Worm (Caenorhabditis elegans) whole organism, midembryonic: ENCODE measurements around the gene nft-1.

ENCODE experiments used
- T22C8.4 ChIP-seq: fragments of 200-800 bp; sonication (Bioruptor generic); IDR thresholded peaks from 2 replicates; pipeline ENCODE4 v1.3.6; 2022; ENCODE audit warnings: missing genetic modification characterization, missing compliant biosample characterization
- cog-1 ChIP-seq: sonication (generic microtip); optimal IDR thresholded peaks from 2 replicates; lab custom pipeline; 2016; ENCODE audit warnings: missing genetic modification characterization, missing compliant biosample characterization
- flt-1 ChIP-seq: fragments of 200-800 bp; sonication (Bioruptor generic); IDR thresholded peaks from 2 replicates; pipeline ENCODE4 v1.3.6; 2022; ENCODE audit warnings: missing genetic modification characterization, missing compliant biosample characterization
- klf-2 ChIP-seq: fragments of 200-800 bp; sonication (Bioruptor generic); conservative IDR thresholded peaks from 2 replicates; pipeline ENCODE4 v1.3.6; 2022; ENCODE audit warnings: missing genetic modification reagents, missing genetic modification characterization, missing compliant biosample characterization
- med-1 ChIP-seq: sonication (generic microtip); optimal IDR thresholded peaks from 2 replicates; lab custom pipeline; 2017; ENCODE audit warnings: missing genetic modification characterization, mild to moderate bottlenecking, missing compliant biosample characterization, antibody characterized with exemption, missing genetic modification reagents; ENCODE audit not compliant: insufficient read depth
- ref-1 ChIP-seq: fragments of 200-800 bp; sonication (Bioruptor generic); conservative IDR thresholded peaks from 2 replicates; pipeline ENCODE4 v1.3.6; 2022; ENCODE audit warnings: missing genetic modification reagents, missing genetic modification characterization, missing compliant biosample characterization
- tab-1 ChIP-seq: fragments of 200-800 bp; sonication (Bioruptor generic); IDR thresholded peaks from 2 replicates; pipeline ENCODE4 v1.3.6; 2022; ENCODE audit warnings: missing genetic modification characterization, missing compliant biosample characterization
- ztf-23 ChIP-seq: fragments of 200-800 bp; sonication (Bioruptor generic); IDR thresholded peaks from 2 replicates; pipeline ENCODE4 v1.3.6; 2022; ENCODE audit warnings: missing genetic modification reagents, missing genetic modification characterization, missing compliant biosample characterization
- ztf-29 ChIP-seq: fragments of 200-800 bp; sonication (Bioruptor generic); IDR thresholded peaks from 2 replicates; pipeline ENCODE4 v1.3.6; 2022; ENCODE audit warnings: missing genetic modification reagents, missing genetic modification characterization, missing compliant biosample characterization

Gene nft-1

DNA sequence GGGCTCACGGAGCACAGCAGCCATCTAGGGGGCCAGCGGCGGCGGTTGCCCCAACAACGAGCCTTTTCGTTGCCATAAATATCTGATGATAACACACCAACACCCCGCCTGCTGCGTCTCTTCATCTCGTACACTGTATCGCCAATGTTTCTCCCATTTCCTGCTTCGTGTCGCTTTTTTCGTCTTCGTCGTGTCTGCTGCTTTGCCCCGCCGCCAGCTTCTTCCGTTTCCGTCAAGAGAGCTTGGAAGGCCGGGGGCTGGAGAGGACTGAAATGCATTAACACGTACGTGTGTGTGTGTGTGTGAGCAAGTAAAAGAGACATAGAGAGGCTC, 12.2 kb downstream of the nft-1 start:
- no peak for TF ChIP-seq med-1 (GFP tag; lab: Kevin White, UChicago)
- no peak for TF ChIP-seq cog-1 (tag; lab: Kevin White, UChicago)
- TF ChIP-seq flt-1 (GFP tag; lab: Robert Waterston, UW): peak; percentile 51; the same call in 1 of the 2 replicates
- TF ChIP-seq tab-1 (GFP tag; lab: Robert Waterston, UW): no peak

DNA sequence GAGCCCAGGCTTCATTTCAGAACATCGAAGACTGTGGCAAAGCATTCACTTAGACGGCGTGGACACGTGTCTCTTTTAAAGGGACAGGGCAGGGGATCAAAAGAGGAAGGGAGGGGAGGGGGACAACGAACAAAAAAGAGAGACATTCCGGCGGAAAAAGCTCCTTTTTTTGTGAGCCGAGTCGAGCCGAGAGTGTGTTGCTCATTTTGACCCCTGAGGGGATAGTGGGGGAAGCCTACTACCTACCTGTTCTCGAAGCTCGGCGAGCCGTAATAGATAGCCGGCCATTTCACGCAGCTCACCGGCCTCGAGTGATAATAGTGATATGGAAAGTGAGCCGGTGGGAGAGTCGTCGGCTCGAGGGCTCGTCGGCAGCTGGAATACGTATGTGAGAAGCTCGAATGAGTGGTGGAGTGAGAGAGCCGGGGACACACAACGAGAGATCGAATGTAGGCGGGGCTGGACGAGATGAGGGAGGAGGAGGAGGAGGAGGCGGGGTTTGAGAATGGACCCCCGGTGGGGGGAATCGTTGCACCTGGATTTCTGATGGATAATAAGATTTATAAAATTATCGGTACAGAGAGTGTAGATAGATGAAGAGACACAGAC, 13.1 kb downstream of the nft-1 start:
- TF ChIP-seq klf-2 (GFP tag; lab: Robert Waterston, UW): peak; percentile 15; the same call in 1 of the 2 replicates
- no peak for TF ChIP-seq cog-1 (tag; lab: Kevin White, UChicago)

DNA sequence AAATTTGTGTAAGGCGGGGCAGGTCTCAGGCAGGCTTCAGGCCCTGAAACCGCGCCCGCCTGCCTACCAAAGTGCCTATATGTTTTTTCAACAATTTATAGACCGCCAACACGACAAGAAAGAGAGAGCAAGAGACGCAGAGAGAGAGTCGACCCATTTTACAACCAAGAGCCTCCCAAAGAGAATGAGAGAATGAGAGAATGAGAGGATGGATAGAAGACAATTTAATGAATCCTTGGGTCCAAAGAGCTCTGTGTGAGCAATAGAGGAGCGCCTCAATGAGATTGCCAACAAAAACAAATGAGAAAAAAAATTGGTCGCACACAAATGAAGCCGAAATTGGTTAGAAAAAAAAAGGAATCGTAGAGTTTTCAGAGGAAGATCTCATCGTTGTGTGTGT, 14.2 kb downstream of the nft-1 start:
- no peak for TF ChIP-seq flt-1 (GFP tag; lab: Robert Waterston, UW)

DNA sequence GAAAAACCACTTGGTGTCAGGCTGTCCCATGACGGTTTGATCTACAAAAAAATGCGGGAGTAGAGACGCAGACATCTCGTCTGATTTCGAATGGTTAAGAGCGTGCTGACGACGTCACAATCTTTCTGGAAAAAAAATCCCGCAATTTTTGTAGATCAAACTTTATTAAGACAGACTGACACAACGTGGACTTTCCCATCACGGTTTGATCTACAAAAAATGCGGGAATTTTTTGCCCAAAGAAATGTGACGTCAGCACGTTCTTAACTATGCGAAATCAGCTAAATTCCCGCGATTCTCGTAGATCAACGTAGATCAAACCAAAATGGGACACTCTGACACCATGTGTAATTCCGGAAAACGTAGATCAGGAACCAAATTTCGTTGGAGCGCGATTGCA, 14.8 kb downstream of the nft-1 start:
- no peak for TF ChIP-seq klf-2 (GFP tag; lab: Robert Waterston, UW)
- no peak for TF ChIP-seq flt-1 (GFP tag; lab: Robert Waterston, UW)
- no peak for TF ChIP-seq T22C8.4 (GFP tag; lab: Robert Waterston, UW)
- no peak for TF ChIP-seq tab-1 (GFP tag; lab: Robert Waterston, UW)

DNA sequence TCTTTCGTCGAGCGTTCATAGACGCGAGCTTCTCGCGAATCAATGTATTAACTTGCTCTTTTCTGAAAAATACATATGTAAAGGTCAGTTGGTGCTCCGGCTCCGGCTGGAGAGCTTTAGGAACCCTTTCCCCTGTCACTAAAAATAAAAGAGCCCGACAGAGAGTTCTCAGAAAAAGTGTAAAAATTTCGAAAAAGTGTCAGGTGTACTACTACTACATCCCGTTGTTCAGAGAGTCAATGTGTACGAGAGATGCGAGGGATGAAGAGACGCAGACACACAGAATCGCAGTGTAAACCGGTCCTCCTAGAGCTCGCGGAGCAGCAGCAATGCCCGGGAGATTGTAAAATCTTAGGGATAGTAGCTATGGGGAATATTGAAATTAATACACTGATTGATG, 19.0 kb downstream of the nft-1 start:
- TF ChIP-seq flt-1 (GFP tag; lab: Robert Waterston, UW) (no peak), ztf-29 (GFP tag; lab: Robert Waterston, UW) (no peak), cog-1 (tag; lab: Kevin White, UChicago) (peak; percentile 50)

DNA sequence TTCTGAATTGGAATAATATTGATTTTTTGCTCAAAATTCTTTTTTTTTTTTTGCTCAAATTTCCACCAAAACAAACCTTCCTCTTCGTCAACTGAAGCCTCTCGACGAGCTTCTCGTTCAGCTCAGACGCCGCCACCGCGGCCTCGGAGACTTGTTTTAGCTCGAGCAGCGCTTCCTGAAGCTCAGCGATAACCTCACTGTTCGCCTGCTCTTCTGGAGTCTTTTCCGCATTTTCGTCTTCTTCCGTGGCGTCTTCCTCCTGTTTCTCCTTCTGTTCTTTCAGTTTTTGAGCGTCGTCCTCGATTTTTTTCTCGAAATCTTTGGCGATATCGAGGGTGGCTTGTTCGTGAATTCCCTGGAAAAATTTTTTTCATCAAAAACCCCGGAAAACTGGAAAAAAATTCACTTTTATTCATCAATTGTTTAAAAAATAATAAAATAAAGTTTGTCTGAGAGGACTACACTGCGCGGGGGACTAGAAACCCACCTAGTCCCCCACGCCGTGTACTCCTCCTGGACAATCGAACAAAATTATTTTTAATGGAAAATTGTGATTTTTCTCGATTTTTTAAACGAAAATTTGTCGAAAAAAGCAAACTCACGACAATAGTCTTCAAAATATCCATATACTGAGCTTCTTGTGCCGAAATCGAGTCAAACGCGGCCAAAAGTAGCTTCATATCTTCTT, 22.5 kb downstream of the nft-1 start:
- TF ChIP-seq flt-1 (GFP tag; lab: Robert Waterston, UW): peak; percentile 76
- 0 out of 2 replicates have a peak, but pooled peaks have one; percentile 32 for TF ChIP-seq ztf-23 (GFP tag; lab: Robert Waterston, UW)
- no peak for TF ChIP-seq tab-1 (GFP tag; lab: Robert Waterston, UW)
- TF ChIP-seq ref-1 (GFP tag; lab: Robert Waterston, UW): no peak
- TF ChIP-seq klf-2 (GFP tag; lab: Robert Waterston, UW): peak; percentile 54; the same call in 1 of the 2 replicates
- TF ChIP-seq ztf-29 (GFP tag; lab: Robert Waterston, UW): peak; percentile 22; the same call in 1 of the 2 replicates
- peak; percentile 62 for TF ChIP-seq T22C8.4 (GFP tag; lab: Robert Waterston, UW)
- no peak for TF ChIP-seq med-1 (GFP tag; lab: Kevin White, UChicago)
- peak; percentile 10 for TF ChIP-seq cog-1 (tag; lab: Kevin White, UChicago)

DNA sequence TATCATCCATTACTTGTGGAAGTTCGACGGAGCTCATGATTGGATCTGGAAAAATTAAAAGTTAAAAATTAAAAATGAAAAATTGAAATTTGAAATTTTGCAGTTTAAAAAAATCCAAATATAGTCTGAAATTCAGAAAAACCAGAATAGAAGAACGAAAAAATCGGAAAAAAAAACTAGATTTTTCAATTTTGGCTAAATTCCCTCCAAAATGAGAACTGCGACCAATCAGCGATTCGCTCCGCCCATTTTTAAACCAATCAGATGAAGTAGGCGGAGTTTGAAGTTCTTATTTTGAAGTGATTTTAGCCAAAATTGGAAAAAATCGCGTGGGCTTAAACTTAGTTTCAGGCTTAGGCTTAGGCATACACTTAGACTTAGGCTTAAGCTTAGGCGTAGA, 23.3 kb downstream of the nft-1 start, which contains the start of gene Y56A3A.7:
Y56A3A.7 (minus strand) TSS at position 47 of the 400 bp plus-strand sequence.
- TF ChIP-seq cog-1 (tag; lab: Kevin White, UChicago) (no peak), med-1 (GFP tag; lab: Kevin White, UChicago) (no peak), T22C8.4 (GFP tag; lab: Robert Waterston, UW) (no peak), ref-1 (GFP tag; lab: Robert Waterston, UW) (no peak), ztf-29 (GFP tag; lab: Robert Waterston, UW) (no peak), ztf-23 (GFP tag; lab: Robert Waterston, UW) (no peak), tab-1 (GFP tag; lab: Robert Waterston, UW) (no peak), flt-1 (GFP tag; lab: Robert Waterston, UW) (no peak), klf-2 (GFP tag; lab: Robert Waterston, UW) (no peak)

DNA sequence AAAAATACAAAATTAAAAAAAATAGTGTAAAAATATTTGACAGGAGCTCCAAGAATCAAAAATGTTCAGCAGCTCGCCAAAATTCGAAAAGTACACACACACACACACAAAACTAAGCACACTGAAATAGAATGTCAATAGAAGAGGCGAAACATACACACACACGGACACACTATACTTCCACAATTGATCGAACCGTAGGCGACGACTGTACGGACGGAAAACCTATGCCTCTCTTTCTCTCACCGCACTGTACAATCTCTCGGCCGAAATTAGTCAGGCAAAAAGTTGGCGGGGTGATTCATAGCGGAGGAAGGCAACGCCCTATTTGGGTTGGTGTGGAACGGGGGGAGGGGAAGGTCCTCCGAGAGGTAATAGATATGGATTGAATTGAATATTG, 23.8 kb downstream of the nft-1 start:
- TF ChIP-seq cog-1 (tag; lab: Kevin White, UChicago) (no peak), T22C8.4 (GFP tag; lab: Robert Waterston, UW) (no peak), flt-1 (GFP tag; lab: Robert Waterston, UW) (no peak), med-1 (GFP tag; lab: Kevin White, UChicago) (no peak), tab-1 (GFP tag; lab: Robert Waterston, UW) (no peak), ref-1 (GFP tag; lab: Robert Waterston, UW) (no peak), klf-2 (GFP tag; lab: Robert Waterston, UW) (no peak), ztf-29 (GFP tag; lab: Robert Waterston, UW) (no peak), ztf-23 (GFP tag; lab: Robert Waterston, UW) (no peak)

DNA sequence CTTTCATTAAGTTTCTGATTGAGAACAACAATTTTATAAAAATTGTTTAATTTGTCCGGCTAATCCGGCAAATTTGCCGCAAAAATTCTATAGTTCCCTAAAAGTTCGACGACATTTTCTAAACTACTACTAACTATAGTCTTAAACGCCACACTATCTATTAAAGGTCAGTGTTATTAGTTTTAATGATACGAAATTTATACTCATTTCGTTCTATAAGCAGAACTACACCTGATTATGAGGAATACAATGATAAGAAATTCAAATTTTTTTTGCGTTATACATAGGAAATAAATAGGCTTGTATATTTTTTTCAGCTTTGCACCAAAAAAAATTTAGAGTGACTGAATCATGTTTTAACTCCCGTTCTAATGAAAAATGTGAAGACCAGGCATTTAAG, 24.8 kb downstream of the nft-1 start:
- no peak for TF ChIP-seq klf-2 (GFP tag; lab: Robert Waterston, UW)
- TF ChIP-seq ref-1 (GFP tag; lab: Robert Waterston, UW): no peak
- no peak for TF ChIP-seq flt-1 (GFP tag; lab: Robert Waterston, UW)
- no peak for TF ChIP-seq ztf-29 (GFP tag; lab: Robert Waterston, UW)
- TF ChIP-seq cog-1 (tag; lab: Kevin White, UChicago): no peak
- TF ChIP-seq tab-1 (GFP tag; lab: Robert Waterston, UW): no peak
- no peak for TF ChIP-seq med-1 (GFP tag; lab: Kevin White, UChicago)
- TF ChIP-seq T22C8.4 (GFP tag; lab: Robert Waterston, UW): no peak
- TF ChIP-seq ztf-23 (GFP tag; lab: Robert Waterston, UW): no peak
